Worm (Caenorhabditis elegans): ENCODE data around the gene dod-3.

- TF ChIP-seq nhr-11 (tag; optimal IDR thresholded peaks at IDR 0.05), result no peak
- no peak for TF ChIP-seq ceh-82 (tag; optimal IDR thresholded peaks at IDR 0.05)
- TF ChIP-seq mdl-1 (tag; optimal IDR thresholded peaks at IDR 0.05), result no peak
- no peak for TF ChIP-seq hlh-30 (tag; optimal IDR thresholded peaks at IDR 0.05; ENCODE audit: insufficient read depth)
- TF ChIP-seq jun-1 (tag; optimal IDR thresholded peaks at IDR 0.05), result no peak
- TF ChIP-seq lsy-2 (tag; optimal IDR thresholded peaks at IDR 0.05), result no peak
- TF ChIP-seq fkh-10 (GFP tag; optimal IDR thresholded peaks at IDR 0.05), result no peak
- no peak for TF ChIP-seq ces-1 (GFP tag; optimal IDR thresholded peaks at IDR 0.05)
- TF ChIP-seq fos-1 (tag; optimal IDR thresholded peaks at IDR 0.05), result no peak
- TF ChIP-seq zag-1 (tag; optimal IDR thresholded peaks at IDR 0.05), result no peak
These were observed 27.5 kb upstream of the dod-3 start for ce11 chrV:2758437-2758836.
